Fruit fly (Drosophila melanogaster) Kc167 (cell line): ENCODE measurements around the gene CG14712.

Experiments used
- Myc ChIP-seq: fragments of >200 bp; optimal IDR thresholded peaks from 2 replicates; lab custom pipeline; 2017; ENCODE audit warnings: missing external identifiers
- Sin3A ChIP-seq: fragments of >200 bp; optimal IDR thresholded peaks from 2 replicates; lab custom pipeline; 2018; ENCODE audit warnings: missing external identifiers
- h ChIP-seq: fragments of >200 bp; optimal IDR thresholded peaks from 3 replicates; lab custom pipeline; 2018; ENCODE audit warnings: missing external identifiers
- insv ChIP-seq: fragments of >200 bp; optimal IDR thresholded peaks from 3 replicates; lab custom pipeline; 2018; ENCODE audit warnings: missing external identifiers
- psq ChIP-seq: fragments of >200 bp; optimal IDR thresholded peaks from 2 replicates; lab custom pipeline; 2017; ENCODE audit warnings: missing external identifiers
- ttk ChIP-seq: sonication (Bioruptor generic); optimal IDR thresholded peaks from 2 replicates; lab custom pipeline; 2017; ENCODE audit warnings: missing external identifiers

CG14712 gene

DNA sequence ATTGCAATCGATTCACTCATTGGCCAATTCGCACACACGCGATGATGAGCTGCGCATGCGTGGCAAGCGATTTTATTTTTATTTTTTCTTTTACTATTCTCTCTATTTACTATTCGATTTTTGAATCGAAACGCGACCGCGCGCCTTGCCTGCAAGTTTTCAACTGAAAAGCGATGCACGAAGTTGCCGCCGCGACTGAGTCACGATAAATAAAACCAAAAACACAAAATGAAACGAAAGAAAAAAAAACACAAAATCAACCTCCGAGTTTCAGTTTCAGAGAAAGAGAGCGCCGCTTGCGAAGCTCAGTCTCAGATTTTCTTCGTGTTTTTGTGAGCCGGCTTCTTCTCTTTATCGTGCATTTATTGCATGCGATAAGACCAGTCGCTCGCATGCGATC lies 18.3 kb downstream of the CG14712 start:
- TF ChIP-seq ttk (lab: Kevin White, UChicago) (no peak), Sin3A (lab: Kevin White, UChicago) (no peak), Myc (lab: Kevin White, UChicago) (no peak), psq (lab: Kevin White, UChicago) (no peak), insv (no peak), h (no peak)

DNA sequence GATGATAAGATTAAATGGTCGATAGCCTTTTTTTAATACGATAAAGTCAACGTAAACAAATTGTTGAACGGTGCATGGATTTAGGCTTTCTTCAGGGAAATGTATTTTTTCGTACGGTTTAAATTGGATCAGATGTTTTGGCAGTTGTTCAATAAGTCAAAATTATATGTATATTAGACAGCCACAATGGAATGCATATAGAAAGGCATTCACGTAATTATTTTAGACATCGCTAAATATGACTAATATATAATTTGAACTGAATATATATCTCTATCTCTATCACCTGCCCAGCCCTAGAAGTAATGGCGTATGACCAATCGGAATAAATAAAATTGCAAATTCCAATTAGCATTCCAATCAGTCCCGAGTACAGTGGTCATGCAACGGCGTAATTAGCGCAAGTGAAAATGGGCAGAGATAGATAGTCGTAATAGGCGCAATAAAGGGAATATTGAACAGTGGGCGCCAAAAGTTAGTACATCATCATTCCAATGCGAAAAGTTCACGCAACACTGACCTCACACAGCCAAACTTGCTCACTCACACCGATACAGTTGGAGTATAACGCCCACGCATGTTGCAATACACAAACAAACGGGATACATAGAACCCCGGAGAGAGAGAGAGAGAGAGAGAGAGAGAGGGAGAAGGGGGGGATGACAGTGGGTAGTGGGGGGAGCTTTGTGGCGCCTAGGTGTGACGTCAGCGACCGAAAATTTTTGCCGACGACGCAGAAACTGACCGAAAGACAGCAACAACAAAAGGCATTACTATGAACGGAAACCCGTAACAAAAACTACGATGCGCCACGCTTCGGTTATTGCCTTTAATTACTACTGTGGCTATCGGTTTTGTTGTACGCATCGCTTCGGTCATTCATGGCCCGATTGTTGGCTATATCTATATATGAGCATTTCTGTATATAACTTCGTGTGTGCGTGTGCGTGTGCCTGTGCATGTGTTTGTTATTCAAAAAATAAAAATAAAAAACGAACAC lies 20.1 kb downstream of the CG14712 start:
- TF ChIP-seq h (no peak), ttk (lab: Kevin White, UChicago) (no peak), psq (lab: Kevin White, UChicago) (no peak), Sin3A (lab: Kevin White, UChicago) (no peak), Myc (lab: Kevin White, UChicago) (no peak), insv (no peak)

DNA sequence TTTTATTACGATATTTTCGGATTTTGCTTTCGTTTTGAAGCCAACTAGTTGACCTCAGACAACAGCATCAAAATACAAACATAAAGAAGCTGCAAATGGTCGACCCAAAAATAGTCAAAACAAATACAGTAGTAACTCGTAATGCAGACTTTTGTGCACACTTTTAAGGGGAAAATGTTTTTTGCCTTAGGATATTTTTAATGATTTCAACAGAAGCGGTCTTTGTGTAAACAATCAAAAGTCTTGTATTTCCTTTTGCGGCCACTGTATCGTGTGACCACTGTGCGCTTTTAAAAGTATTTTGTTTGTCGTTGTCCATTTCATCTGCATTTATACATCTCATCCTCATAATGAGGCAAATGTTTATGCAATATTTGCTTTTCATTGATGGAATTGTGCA lies 20.9 kb downstream of the CG14712 start:
- TF ChIP-seq Sin3A (lab: Kevin White, UChicago) (no peak), psq (lab: Kevin White, UChicago) (no peak), Myc (lab: Kevin White, UChicago) (no peak), h (no peak), insv (no peak), ttk (lab: Kevin White, UChicago) (no peak)

DNA sequence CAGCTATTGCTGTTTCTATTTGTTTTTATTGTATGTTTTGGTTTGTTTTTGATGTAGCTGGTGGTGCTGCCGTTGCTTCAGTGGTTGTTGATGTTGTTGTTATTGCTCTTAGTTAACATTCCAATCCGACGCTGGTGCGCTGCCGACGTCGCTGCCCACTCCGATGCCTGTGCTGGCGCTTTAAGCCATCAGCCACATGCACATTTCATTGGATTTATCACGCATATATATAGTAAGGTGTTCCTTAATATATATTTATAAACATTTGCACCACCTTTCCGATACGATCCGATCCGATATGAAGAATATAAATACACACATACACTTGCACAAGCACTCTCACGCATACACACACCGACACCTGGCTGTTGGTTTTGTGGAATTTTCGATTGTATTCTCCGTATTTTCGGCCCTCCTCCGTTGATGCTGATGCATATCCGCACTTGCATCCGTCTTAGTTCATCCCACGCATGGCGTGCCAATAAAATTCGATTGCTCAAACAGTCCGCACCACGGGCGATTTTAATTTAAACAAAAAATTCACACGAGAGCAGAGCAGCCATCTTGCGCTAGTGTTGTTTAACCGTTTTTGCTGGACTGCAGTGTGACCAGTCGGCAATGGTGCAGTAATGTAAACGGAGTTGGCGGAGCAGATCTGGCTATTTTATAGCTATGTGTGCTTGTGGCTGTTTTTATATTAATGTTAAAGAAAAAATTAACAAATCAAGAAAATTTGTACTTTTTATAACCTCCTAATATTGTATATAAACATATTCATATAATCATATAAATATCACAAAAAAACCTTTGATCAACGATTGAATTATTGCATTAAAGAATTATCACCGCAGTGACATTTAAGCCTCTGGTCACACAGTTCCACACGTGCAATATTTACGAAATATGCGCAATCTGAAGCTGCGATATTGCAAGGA lies 21.8 kb downstream of the CG14712 start, which contains the start of the genes Csk and Elp1:
Csk (minus strand) TSS at position 602 of the 935 bp plus-strand sequence.
Elp1 (plus strand) TSS at position 867 of the 935 bp plus-strand sequence.
- no peak for TF ChIP-seq insv
- TF ChIP-seq psq (lab: Kevin White, UChicago), result no peak
- no peak for TF ChIP-seq Sin3A (lab: Kevin White, UChicago)
- no peak for TF ChIP-seq h
- TF ChIP-seq Myc (lab: Kevin White, UChicago), result no peak
- no peak for TF ChIP-seq ttk (lab: Kevin White, UChicago)

DNA sequence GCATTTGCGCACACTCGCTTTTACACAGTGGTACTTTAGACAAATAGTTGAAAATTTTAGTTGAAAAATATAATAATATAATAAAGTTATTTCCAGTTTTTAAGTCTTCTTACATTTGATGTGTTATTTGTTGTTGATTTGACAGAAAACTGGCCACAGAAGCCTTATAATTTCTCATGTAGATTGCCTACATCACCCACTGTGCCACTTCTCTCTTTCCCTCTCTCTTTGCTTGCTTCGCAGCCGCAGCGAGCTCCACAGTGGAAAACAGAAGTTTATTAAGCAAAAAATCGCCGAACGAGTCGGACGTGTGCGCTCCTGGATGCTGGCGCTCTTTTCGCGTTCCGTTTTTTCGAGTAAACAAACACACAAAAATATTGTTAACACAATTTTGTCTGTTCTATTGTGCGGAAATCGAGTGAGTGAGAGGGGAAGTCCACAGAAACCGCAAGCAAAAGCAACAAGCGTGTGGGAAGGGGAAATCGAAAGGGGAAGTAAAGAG lies 27.4 kb downstream of the CG14712 start, which contains the start of gene CG42327:
CG42327 (plus strand) TSS at position 277 of the 502 bp plus-strand sequence.
- no peak for TF ChIP-seq psq (lab: Kevin White, UChicago)
- TF ChIP-seq h, result no peak
- TF ChIP-seq Myc (lab: Kevin White, UChicago), result no peak

DNA sequence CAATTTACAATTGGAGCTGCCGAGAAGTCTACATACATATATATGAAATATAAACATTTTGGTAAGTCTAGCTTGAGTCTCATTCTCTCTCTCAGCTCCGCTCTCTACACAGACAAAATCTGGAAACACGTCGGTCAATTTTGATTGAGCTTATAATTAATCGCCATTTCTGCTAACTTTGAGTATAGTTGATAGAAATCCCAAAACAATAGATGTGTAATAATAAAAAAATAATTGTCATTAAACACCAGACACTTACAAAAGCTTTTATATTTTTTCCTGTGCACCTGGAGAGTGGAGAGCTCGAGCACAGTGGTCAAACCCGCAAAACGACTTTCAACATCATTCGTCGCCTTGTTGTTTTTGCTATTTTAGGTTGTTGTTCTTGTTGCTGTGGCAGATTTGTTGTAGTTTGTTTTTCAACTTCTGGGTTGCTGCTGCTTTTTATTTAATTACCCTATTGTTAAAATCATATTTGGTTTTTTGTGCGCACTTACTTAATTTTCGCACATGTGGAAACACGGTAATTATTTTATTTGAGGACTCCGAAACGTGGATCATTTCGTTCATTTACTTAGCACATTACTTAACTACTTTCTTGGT lies 28.2 kb downstream of the CG14712 start:
- TF ChIP-seq Myc (lab: Kevin White, UChicago), result no peak
- no peak for TF ChIP-seq ttk (lab: Kevin White, UChicago)
- TF ChIP-seq insv, result no peak
- TF ChIP-seq psq (lab: Kevin White, UChicago), result no peak
- TF ChIP-seq h, result no peak

DNA sequence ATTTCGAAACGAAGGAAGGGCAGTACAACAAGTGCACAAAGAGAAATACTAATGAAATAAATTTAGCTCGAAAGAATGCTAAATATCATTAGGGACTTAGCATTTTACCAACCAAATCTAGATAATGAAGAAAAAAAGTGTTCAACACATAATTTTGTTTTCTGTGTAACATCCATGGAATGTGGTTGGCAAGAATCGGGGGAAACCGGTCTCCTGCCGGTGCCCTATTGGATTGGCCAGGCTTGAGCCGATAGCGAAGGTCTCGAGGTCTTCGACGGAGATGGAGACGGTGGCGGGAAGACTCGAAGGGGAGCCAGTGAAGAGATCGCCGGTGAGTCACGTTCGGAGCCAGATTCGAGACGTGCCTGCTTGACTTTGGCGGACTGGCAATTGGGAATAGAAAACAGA lies 29.2 kb downstream of the CG14712 start:
- TF ChIP-seq ttk (lab: Kevin White, UChicago) (no peak), psq (lab: Kevin White, UChicago) (no peak), Sin3A (lab: Kevin White, UChicago) (no peak), Myc (lab: Kevin White, UChicago) (no peak), insv (no peak), h (no peak)

DNA sequence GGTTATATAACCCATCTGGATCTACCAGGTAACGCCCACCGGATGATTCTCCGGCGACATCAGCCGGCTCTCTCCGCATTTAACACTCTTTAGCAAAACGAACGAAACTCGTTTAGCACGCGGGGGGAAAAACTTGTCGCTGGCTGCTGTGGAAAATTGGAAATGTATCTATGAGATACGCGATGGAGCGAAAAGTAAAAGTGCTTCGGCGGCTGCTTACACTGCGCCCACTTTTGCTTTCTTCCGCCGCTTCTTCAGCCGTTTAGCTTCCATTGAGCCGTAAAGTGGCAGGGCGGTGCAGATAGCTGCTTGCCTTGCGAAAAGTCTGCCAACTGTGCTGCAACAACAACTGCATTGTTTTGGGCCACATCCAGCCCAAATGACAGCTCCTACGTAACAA lies 32.6 kb downstream of the CG14712 start:
- TF ChIP-seq insv (no peak), Myc (lab: Kevin White, UChicago) (no peak), ttk (lab: Kevin White, UChicago) (no peak), psq (lab: Kevin White, UChicago) (no peak), Sin3A (lab: Kevin White, UChicago) (no peak), h (no peak)

DNA sequence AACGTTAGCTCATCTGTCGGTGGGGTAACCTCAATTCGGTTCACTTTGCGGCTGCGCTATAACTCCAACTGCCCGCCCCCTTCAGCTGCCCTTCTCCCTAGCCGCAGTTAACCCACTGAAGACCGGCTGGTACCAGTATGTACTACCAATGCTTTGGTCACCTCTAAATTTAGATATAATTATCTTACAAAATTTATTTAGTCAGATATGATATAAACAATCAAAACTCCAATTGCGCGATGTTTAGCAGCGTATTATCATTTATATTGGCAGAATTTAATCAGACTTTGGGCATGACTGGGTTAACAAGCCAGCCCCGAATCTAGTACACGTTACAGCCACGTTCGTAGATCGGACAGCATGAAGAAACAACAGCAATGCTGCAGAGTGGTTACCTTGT lies 33.2 kb downstream of the CG14712 start:
- no peak for TF ChIP-seq Myc (lab: Kevin White, UChicago)

DNA sequence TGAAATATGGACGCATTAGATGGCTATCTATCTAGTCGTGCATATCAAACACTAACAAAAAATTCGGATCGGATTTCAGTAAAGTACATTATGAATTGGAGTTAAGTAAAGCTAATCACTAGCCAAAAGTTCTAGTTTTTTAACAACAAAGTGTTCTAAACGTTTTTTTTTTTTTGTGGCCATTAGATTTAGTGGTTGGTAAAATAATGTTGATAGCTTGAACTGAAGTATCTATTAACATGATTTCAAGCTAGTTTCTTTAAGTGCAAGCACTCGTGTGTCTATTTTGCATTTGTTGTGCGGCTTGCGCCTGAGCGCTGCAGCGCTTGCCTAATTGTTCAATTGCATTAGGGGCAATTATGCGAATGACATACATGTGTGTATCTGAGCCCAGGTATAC lies 34.1 kb downstream of the CG14712 start:
- TF ChIP-seq ttk (lab: Kevin White, UChicago) (no peak), psq (lab: Kevin White, UChicago) (no peak), Sin3A (lab: Kevin White, UChicago) (no peak), h (no peak), insv (no peak), Myc (lab: Kevin White, UChicago) (no peak)

DNA sequence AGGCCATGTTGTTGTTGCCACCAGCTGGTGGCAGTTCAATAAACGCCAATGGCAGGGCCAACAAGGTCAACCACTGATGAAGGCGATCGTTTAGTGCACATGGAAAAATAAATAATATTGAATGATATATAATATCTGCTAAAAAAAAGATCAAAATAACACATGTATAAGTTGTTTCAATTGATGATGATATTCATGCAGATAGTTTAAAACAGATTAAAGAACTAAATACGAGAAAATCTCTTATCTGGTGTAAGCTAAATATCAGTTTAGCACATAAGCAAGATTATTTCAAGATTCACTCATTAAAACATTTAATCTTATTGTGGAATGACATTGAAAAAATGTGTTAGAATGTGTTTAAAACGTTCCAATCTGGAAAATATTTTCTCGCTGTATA lies 34.9 kb downstream of the CG14712 start:
- TF ChIP-seq h, result no peak
- no peak for TF ChIP-seq insv
- TF ChIP-seq psq (lab: Kevin White, UChicago), result no peak
